Fruit fly (Drosophila melanogaster) whole organism, prepupa: ENCODE results near the gene COX7AL2.
A peak's percentile ranks its signal among the peaks of the same experiment; 100 is the strongest.

Experiments used
- Blimp-1 ChIP-seq: fragments of 200-800 bp; sonication (Bioruptor generic); optimal IDR thresholded peaks from 3 replicates; lab custom pipeline; 2017; ENCODE audit warnings: missing biosample characterization, missing genetic modification characterization, mild to moderate bottlenecking, moderate library complexity, missing genetic modification reagents
- CG10631 ChIP-seq: fragments of 200-800 bp; sonication (Bioruptor generic); optimal IDR thresholded peaks from 2 replicates; lab custom pipeline; 2016; ENCODE audit warnings: missing biosample characterization, missing genetic modification characterization
- CG10669 ChIP-seq: fragments of 200-800 bp; sonication (Bioruptor generic); optimal IDR thresholded peaks from 3 replicates; lab custom pipeline; 2018; ENCODE audit warnings: missing biosample characterization, mild to moderate bottlenecking, missing genetic modification characterization, moderate library complexity
- CG11294 ChIP-seq: fragments of 200-800 bp; sonication (Bioruptor generic); IDR thresholded peaks from 2 replicates; pipeline ENCODE4 v1.3.6; 2022; ENCODE audit warnings: missing biosample characterization, missing genetic modification characterization
- CG11762 ChIP-seq: fragments of 200-800 bp; sonication (Bioruptor generic); optimal IDR thresholded peaks from 3 replicates; lab custom pipeline; 2016; ENCODE audit warnings: missing biosample characterization, missing genetic modification characterization; ENCODE audit not compliant: insufficient read depth
- CG11902 ChIP-seq: fragments of 200-800 bp; sonication (Bioruptor generic); optimal IDR thresholded peaks from 3 replicates; lab custom pipeline; 2016; ENCODE audit warnings: missing biosample characterization, missing genetic modification characterization
- CG15336 ChIP-seq: fragments of 200-800 bp; sonication (Bioruptor generic); IDR thresholded peaks from 2 replicates; pipeline ENCODE4 v1.3.6; 2022; ENCODE audit warnings: missing biosample characterization, missing genetic modification characterization
- CG16779 ChIP-seq: fragments of 200-800 bp; sonication (Bioruptor generic); optimal IDR thresholded peaks from 3 replicates; lab custom pipeline; 2017; ENCODE audit warnings: missing biosample characterization, mild to moderate bottlenecking, missing genetic modification characterization
- CG3032 ChIP-seq: fragments of 200-800 bp; optimal IDR thresholded peaks from 2 replicates; lab custom pipeline; 2019; ENCODE audit warnings: missing biosample characterization, mild to moderate bottlenecking, missing genetic modification characterization, moderate library complexity
- CG31627 ChIP-seq: fragments of 200-800 bp; sonication (Bioruptor generic); optimal IDR thresholded peaks from 3 replicates; lab custom pipeline; 2016; ENCODE audit warnings: missing biosample characterization, missing genetic modification characterization
- CG32006 ChIP-seq: fragments of 200-800 bp; sonication (Bioruptor generic); optimal IDR thresholded peaks from 3 replicates; lab custom pipeline; 2017; ENCODE audit warnings: missing biosample characterization, mild to moderate bottlenecking, missing genetic modification characterization
- CG34406 ChIP-seq: fragments of 200-800 bp; sonication (Bioruptor generic); optimal IDR thresholded peaks from 3 replicates; lab custom pipeline; 2016; ENCODE audit warnings: missing biosample characterization, missing genetic modification characterization
- CG3919 ChIP-seq: fragments of 200-800 bp; sonication (Bioruptor generic); optimal IDR thresholded peaks from 3 replicates; lab custom pipeline; 2016; ENCODE audit warnings: missing biosample characterization, missing genetic modification characterization
- CG4318 ChIP-seq: fragments of 200-800 bp; sonication (Bioruptor generic); optimal IDR thresholded peaks from 3 replicates; lab custom pipeline; 2017; ENCODE audit warnings: missing biosample characterization, mild to moderate bottlenecking, missing genetic modification characterization
- CG6276 ChIP-seq: fragments of 200-800 bp; sonication (Bioruptor generic); optimal IDR thresholded peaks from 2 replicates; lab custom pipeline; 2017; ENCODE audit warnings: missing biosample characterization, mild to moderate bottlenecking, missing genetic modification characterization
- CG6792 ChIP-seq: fragments of 200-800 bp; sonication (Bioruptor generic); optimal IDR thresholded peaks from 3 replicates; lab custom pipeline; 2016; ENCODE audit warnings: missing biosample characterization, missing genetic modification characterization
- CG6854 ChIP-seq: fragments of 200-800 bp; sonication (Bioruptor generic); optimal IDR thresholded peaks from 2 replicates; lab custom pipeline; 2017; ENCODE audit warnings: missing biosample characterization, mild to moderate bottlenecking, missing genetic modification characterization
- CG7368 ChIP-seq: fragments of 200-800 bp; sonication (Bioruptor generic); optimal IDR thresholded peaks from 3 replicates; lab custom pipeline; 2016; ENCODE audit warnings: missing biosample characterization, missing genetic modification characterization
- CG8119 ChIP-seq: fragments of 200-800 bp; sonication (Bioruptor generic); IDR thresholded peaks from 3 replicates; pipeline ENCODE4 v1.3.6; 2022; ENCODE audit warnings: missing biosample characterization, missing genetic modification characterization
- CG8319 ChIP-seq: fragments of 200-800 bp; sonication (Bioruptor generic); optimal IDR thresholded peaks from 3 replicates; lab custom pipeline; 2016; ENCODE audit warnings: missing biosample characterization, missing genetic modification characterization
- CG8632 ChIP-seq: fragments of 200-800 bp; sonication (Bioruptor generic); optimal IDR thresholded peaks from 3 replicates; lab custom pipeline; 2016; ENCODE audit warnings: missing biosample characterization, missing genetic modification characterization
- CG9139 ChIP-seq: fragments of 200-800 bp; sonication (Bioruptor generic); optimal IDR thresholded peaks from 3 replicates; lab custom pipeline; 2017; ENCODE audit warnings: missing biosample characterization, mild to moderate bottlenecking, missing genetic modification characterization
- Eip78C ChIP-seq: fragments of 200-800 bp; sonication (Bioruptor generic); peaks from one replicate; lab custom pipeline; 2016; ENCODE audit warnings: missing biosample characterization, missing genetic modification characterization
- Eip93F ChIP-seq: fragments of 200-800 bp; sonication (Bioruptor generic); optimal IDR thresholded peaks from 2 replicates; lab custom pipeline; 2016; ENCODE audit warnings: missing biosample characterization, mild to moderate bottlenecking, missing genetic modification characterization
- Ets96B ChIP-seq: fragments of 200-800 bp; optimal IDR thresholded peaks from 2 replicates; lab custom pipeline; 2019; ENCODE audit warnings: missing biosample characterization, mild to moderate bottlenecking, missing genetic modification characterization, moderate library complexity
- Gug ChIP-seq: fragments of 200-800 bp; sonication (Bioruptor generic); IDR thresholded peaks from 2 replicates; pipeline ENCODE4 v1.3.6; 2022; ENCODE audit warnings: missing biosample characterization, missing genetic modification characterization
- Hr38 ChIP-seq: sonication (Bioruptor generic); optimal IDR thresholded peaks from 2 replicates; lab custom pipeline; 2016; ENCODE audit warnings: missing biosample characterization, missing genetic modification characterization
- Hr39 ChIP-seq: fragments of 200-800 bp; sonication (Bioruptor generic); optimal IDR thresholded peaks from 2 replicates; lab custom pipeline; 2016; ENCODE audit warnings: missing biosample characterization, missing genetic modification characterization
- Hr4 ChIP-seq: fragments of 200-800 bp; sonication (Bioruptor generic); optimal IDR thresholded peaks from 3 replicates; lab custom pipeline; 2016; ENCODE audit warnings: missing biosample characterization, missing genetic modification characterization
- Lpt ChIP-seq: fragments of 200-800 bp; sonication (Bioruptor generic); optimal IDR thresholded peaks from 3 replicates; lab custom pipeline; 2016; ENCODE audit warnings: missing biosample characterization, missing genetic modification characterization
- Met ChIP-seq: fragments of 200-800 bp; sonication (Bioruptor generic); optimal IDR thresholded peaks from 3 replicates; lab custom pipeline; 2016; ENCODE audit warnings: missing biosample characterization, missing genetic modification characterization
- Sox14 ChIP-seq: fragments of 200-800 bp; sonication (Bioruptor generic); optimal IDR thresholded peaks from 3 replicates; lab custom pipeline; 2016; ENCODE audit warnings: missing biosample characterization, missing genetic modification characterization
- acj6 ChIP-seq: fragments of 200-800 bp; sonication (Bioruptor generic); optimal IDR thresholded peaks from 3 replicates; lab custom pipeline; 2016; ENCODE audit warnings: missing biosample characterization, missing genetic modification characterization
- dac ChIP-seq: fragments of 200-800 bp; sonication (Bioruptor generic); optimal IDR thresholded peaks from 2 replicates; lab custom pipeline; 2017; ENCODE audit warnings: missing biosample characterization, mild to moderate bottlenecking, missing genetic modification characterization
- dsx ChIP-seq: fragments of 200-800 bp; optimal IDR thresholded peaks from 3 replicates; lab custom pipeline; 2019; ENCODE audit warnings: missing biosample characterization, mild to moderate bottlenecking, missing genetic modification characterization, moderate library complexity; ENCODE audit not compliant: poor library complexity, severe bottlenecking
- eg ChIP-seq: fragments of 200-800 bp; sonication (Bioruptor generic); IDR thresholded peaks from 3 replicates; pipeline ENCODE4 v1.3.6; 2022; ENCODE audit warnings: missing biosample characterization, missing genetic modification characterization
- esn ChIP-seq: fragments of 200-800 bp; sonication (Bioruptor generic); optimal IDR thresholded peaks from 2 replicates; lab custom pipeline; 2016; ENCODE audit warnings: missing biosample characterization, mild to moderate bottlenecking, missing genetic modification characterization, moderate library complexity
- fd59A ChIP-seq: fragments of 200-800 bp; sonication (Bioruptor generic); optimal IDR thresholded peaks from 2 replicates; lab custom pipeline; 2017; ENCODE audit warnings: missing biosample characterization, mild to moderate bottlenecking, missing genetic modification characterization, missing genetic modification reagents
- fkh ChIP-seq: fragments of 200-800 bp; sonication (Bioruptor generic); optimal IDR thresholded peaks from 3 replicates; lab custom pipeline; 2017; ENCODE audit warnings: missing biosample characterization, mild to moderate bottlenecking, missing genetic modification characterization, moderate library complexity
- net ChIP-seq: fragments of 200-800 bp; sonication (Bioruptor generic); optimal IDR thresholded peaks from 3 replicates; lab custom pipeline; 2016; ENCODE audit warnings: missing biosample characterization, missing genetic modification characterization
- pdm3 ChIP-seq: fragments of 200-800 bp; sonication (Bioruptor generic); optimal IDR thresholded peaks from 3 replicates; lab custom pipeline; 2016; ENCODE audit warnings: missing biosample characterization, missing genetic modification characterization
- salr ChIP-seq, 2 experiments: fragments of 200-800 bp; sonication (Bioruptor generic); optimal IDR thresholded peaks; 3 replicates each; lab custom pipeline; 2016 to 2018; ENCODE audit warnings: missing biosample characterization in 2 of 2, missing genetic modification characterization in 2 of 2, mild to moderate bottlenecking in 1 of 2
- spab ChIP-seq: fragments of 200-800 bp; sonication (Bioruptor generic); optimal IDR thresholded peaks from 2 replicates; lab custom pipeline; 2017; ENCODE audit warnings: missing biosample characterization, mild to moderate bottlenecking, missing genetic modification characterization, missing genetic modification reagents
- svp ChIP-seq: fragments of 200-800 bp; sonication (Bioruptor generic); peaks from one replicate; lab custom pipeline; 2016; ENCODE audit warnings: missing biosample characterization, missing genetic modification characterization
- topi ChIP-seq: fragments of 200-800 bp; sonication (Bioruptor generic); optimal IDR thresholded peaks from 3 replicates; lab custom pipeline; 2016; ENCODE audit warnings: missing biosample characterization, missing genetic modification characterization
- vri ChIP-seq: fragments of 200-800 bp; sonication (Bioruptor generic); optimal IDR thresholded peaks from 3 replicates; lab custom pipeline; 2016; ENCODE audit warnings: missing biosample characterization, mild to moderate bottlenecking, missing genetic modification characterization

COX7AL2 gene

DNA sequence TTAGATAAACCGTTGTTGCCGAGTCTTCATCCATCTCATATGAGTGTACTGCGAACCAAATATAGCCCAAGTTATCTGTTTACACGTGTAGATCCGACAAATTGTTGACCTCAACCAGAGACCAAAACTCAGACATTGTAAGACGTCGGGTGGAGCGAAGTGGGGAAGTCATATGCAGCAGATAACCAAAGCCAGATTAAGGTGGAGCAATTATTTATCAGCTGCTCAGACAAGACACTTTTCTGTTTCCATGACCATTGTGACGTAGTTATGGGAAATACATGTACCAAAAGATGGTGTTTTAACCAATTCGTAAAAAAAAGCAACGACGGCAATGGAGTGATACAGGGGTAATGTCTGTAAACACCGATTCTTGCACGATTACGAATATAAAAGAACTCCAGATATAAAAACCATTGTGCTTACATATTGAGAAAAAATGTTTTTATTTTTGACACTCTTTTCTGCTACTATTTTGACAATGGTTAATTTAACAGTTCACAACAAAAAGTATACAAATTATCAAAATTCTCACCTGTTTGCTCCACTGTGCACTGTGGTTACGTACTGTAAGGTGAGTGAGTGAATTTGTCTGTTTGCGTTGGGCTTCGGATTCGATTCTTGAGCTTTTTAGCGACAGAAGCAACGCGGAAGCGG is 20.3 kb downstream of the COX7AL2 start (continued):
- no peak for TF ChIP-seq Gug (GFP tag; lab: Robert Waterston, UW)
- peak; percentile 93 for TF ChIP-seq svp (GFP tag; lab: Kevin White, UChicago)
- TF ChIP-seq CG15336 (GFP tag; lab: Robert Waterston, UW), result peak; percentile 39; the same call in 1 of the 2 replicates
- no peak for TF ChIP-seq Lpt (GFP tag; lab: Kevin White, UChicago)
- peak; percentile 78 for TF ChIP-seq Met (GFP tag; lab: Kevin White, UChicago)
- no peak for TF ChIP-seq CG6854 (GFP tag; lab: Kevin White, UChicago)
- TF ChIP-seq pdm3 (GFP tag; lab: Kevin White, UChicago), result peak; percentile 78
- peak; percentile 72 for TF ChIP-seq acj6 (GFP tag; lab: Kevin White, UChicago)
- TF ChIP-seq eg (GFP tag; lab: Robert Waterston, UW), result peak; percentile 62
- TF ChIP-seq CG8119 (GFP tag; lab: Robert Waterston, UW), result peak; percentile 15; the same call in 1 of the 3 replicates

DNA sequence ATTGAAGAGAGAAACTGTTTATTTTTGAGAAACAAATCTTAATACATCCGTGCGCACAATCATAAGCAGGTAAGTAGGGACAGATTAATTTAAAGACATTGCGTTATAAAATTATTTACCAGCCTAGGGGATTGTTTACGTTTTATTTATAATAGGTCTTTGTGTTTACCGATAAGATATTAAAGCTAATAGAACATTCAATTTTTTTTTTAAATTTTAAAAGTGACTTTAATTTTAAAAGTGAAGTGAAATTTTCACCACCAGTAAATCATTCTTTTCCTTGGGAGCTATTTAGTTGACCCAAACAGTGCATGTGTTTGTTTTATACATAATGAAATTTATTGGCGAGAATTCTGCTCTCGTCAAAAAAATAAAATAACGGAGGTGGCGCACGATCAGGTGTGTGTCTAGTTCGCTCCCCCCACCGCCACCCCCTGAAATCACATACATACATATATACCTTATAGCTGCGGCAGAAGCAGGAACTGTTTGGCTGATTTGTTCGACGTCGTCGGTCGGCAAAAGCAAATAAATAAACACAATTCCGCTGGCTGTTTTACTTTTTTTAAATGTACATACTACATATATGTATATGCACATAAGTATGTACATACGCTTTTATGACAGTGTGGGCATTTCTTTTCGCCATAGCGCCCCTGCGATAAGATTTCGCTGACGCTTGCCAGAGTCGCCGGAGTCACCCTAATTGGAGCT is 21.6 kb downstream of the COX7AL2 start:
- TF ChIP-seq CG11294 (GFP tag; lab: Robert Waterston, UW) (peak; percentile 33; the same call in 1 of the 2 replicates), Met (GFP tag; lab: Kevin White, UChicago) (peak; percentile 59), spab (GFP tag; lab: Kevin White, UChicago) (peak; percentile 46), CG8632 (peak; percentile 61), Eip78C (peak; percentile 85), svp (GFP tag; lab: Kevin White, UChicago) (peak; percentile 80), CG8119 (GFP tag; lab: Robert Waterston, UW) (peak; percentile 25; the same call in 1 of the 3 replicates), CG7368 (GFP tag; lab: Kevin White, UChicago) (no peak), vri (GFP tag; lab: Kevin White, UChicago) (peak; percentile 20), CG16779 (tag; lab: Kevin White, UChicago) (no peak), CG6792 (GFP tag; lab: Kevin White, UChicago) (peak; percentile 27), topi (GFP tag; lab: Kevin White, UChicago) (peak; percentile 64), pdm3 (GFP tag; lab: Kevin White, UChicago) (peak; percentile 62), dac (no peak), CG31627 (GFP tag; lab: Kevin White, UChicago) (peak; percentile 57), CG3919 (peak; percentile 34), CG34406 (GFP tag; lab: Kevin White, UChicago) (peak; percentile 68), Hr4 (peak; percentile 52), Sox14 (peak; percentile 49), Hr39 (GFP tag; lab: Kevin White, UChicago) (peak; percentile 63), CG9139 (peak; percentile 35), dsx (GFP tag; lab: Kevin White, UChicago) (peak; percentile 0), CG3032 (peak; percentile 55), salr (GFP tag; optimal IDR thresholded peaks at IDR 0.05; lab: Kevin White, UChicago) (peak in 1 of 2 experiments; percentile 61), Blimp-1 (GFP tag; lab: Kevin White, UChicago) (peak; percentile 30), CG32006 (peak; percentile 64), CG11902 (GFP tag; lab: Kevin White, UChicago) (peak; percentile 26), Gug (GFP tag; lab: Robert Waterston, UW) (peak; percentile 20; the same call in 1 of the 2 replicates), fd59A (GFP tag; lab: Kevin White, UChicago) (peak; percentile 43), CG10631 (peak; percentile 37), CG8319 (GFP tag; lab: Kevin White, UChicago) (peak; percentile 20), CG11762 (GFP tag; lab: Kevin White, UChicago) (peak; percentile 43), Lpt (GFP tag; lab: Kevin White, UChicago) (no peak), esn (GFP tag; lab: Kevin White, UChicago) (peak; percentile 67), Ets96B (tag; lab: Kevin White, UChicago) (peak; percentile 30), Hr38 (GFP tag; lab: Kevin White, UChicago) (no peak), net (peak; percentile 27), Eip93F (peak; percentile 15), CG4318 (GFP tag; lab: Kevin White, UChicago) (peak; percentile 30), CG10669 (GFP tag; lab: Kevin White, UChicago) (peak; percentile 40), fkh (peak; percentile 83), CG6276 (peak; percentile 35)
